Worm (Caenorhabditis elegans): ENCODE results near the gene arrd-24.

The arrd-24 gene

ce11 chrX:13946693-13947583 lies 33.4 kb downstream of the arrd-24 start:
- TF ChIP-seq K09A11.1 (tag; optimal IDR thresholded peaks at IDR 0.05; ENCODE audit: insufficient read depth) = no peak
- peak; percentile 53 for TF ChIP-seq elt-2 (tag; optimal IDR thresholded peaks at IDR 0.05)

ce11 chrX:13945524-13945923 lies 34.8 kb downstream of the arrd-24 start:
- TF ChIP-seq ceh-34 (tag; optimal IDR thresholded peaks at IDR 0.05) (peak; percentile 31), C38D4.7 (GFP tag; optimal IDR thresholded peaks at IDR 0.05) (no peak), ceh-22 (tag; optimal IDR thresholded peaks at IDR 0.05) (no peak), fkh-6 (tag; optimal IDR thresholded peaks at IDR 0.05) (no peak), F13H6.1 (tag; optimal IDR thresholded peaks at IDR 0.05) (peak; percentile 43), unc-42 (tag; optimal IDR thresholded peaks at IDR 0.05) (peak; percentile 55), ahr-1 (tag; optimal IDR thresholded peaks at IDR 0.05) (no peak), syd-9 (tag; optimal IDR thresholded peaks at IDR 0.05) (peak; percentile 12), sdc-2 (tag; optimal IDR thresholded peaks at IDR 0.05) (peak; percentile 52), nhr-11 (tag; optimal IDR thresholded peaks at IDR 0.05) (no peak), sox-4 (tag; optimal IDR thresholded peaks at IDR 0.05) (peak; percentile 2), tbx-2 (tag; optimal IDR thresholded peaks at IDR 0.05) (peak; percentile 72), ceh-18 (tag; optimal IDR thresholded peaks at IDR 0.05) (peak; percentile 61), elt-4 (tag; optimal IDR thresholded peaks at IDR 0.05) (no peak), madf-2 (tag; optimal IDR thresholded peaks at IDR 0.05) (peak; percentile 9), pha-2 (tag; optimal IDR thresholded peaks at IDR 0.05) (peak; percentile 47), ref-2 (tag; optimal IDR thresholded peaks at IDR 0.05) (no peak), ceh-6 (GFP tag; optimal IDR thresholded peaks at IDR 0.05) (peak; percentile 48), ceh-14 (tag; optimal IDR thresholded peaks at IDR 0.05) (peak; percentile 79), rnt-1 (tag; optimal IDR thresholded peaks at IDR 0.05) (peak; percentile 76), eyg-1 (tag; optimal IDR thresholded peaks at IDR 0.05) (no peak), K02D7.2 (tag; optimal IDR thresholded peaks at IDR 0.05) (no peak), ets-4 (tag; optimal IDR thresholded peaks at IDR 0.05) (peak; percentile 4), C08G9.2 (tag; optimal IDR thresholded peaks at IDR 0.05) (peak; percentile 6), nfya-1 (tag; optimal IDR thresholded peaks at IDR 0.05) (peak; percentile 62), ceh-31 (tag; optimal IDR thresholded peaks at IDR 0.05) (peak; percentile 68), dmd-4 (tag; optimal IDR thresholded peaks at IDR 0.05; ENCODE audit: borderline replicate concordance) (peak; percentile 13), gmeb-2 (tag; optimal IDR thresholded peaks at IDR 0.05) (peak; percentile 5), npax-4 (tag; optimal IDR thresholded peaks at IDR 0.05) (no peak)

- TF ChIP-seq ets-4 (tag; optimal IDR thresholded peaks at IDR 0.05) (no peak), ref-2 (tag; optimal IDR thresholded peaks at IDR 0.05) (no peak), madf-2 (tag; optimal IDR thresholded peaks at IDR 0.05) (no peak), nhr-232 (tag; optimal IDR thresholded peaks at IDR 0.05) (no peak), hlh-6 (tag; optimal IDR thresholded peaks at IDR 0.05) (no peak), C38D4.7 (GFP tag; optimal IDR thresholded peaks at IDR 0.05) (no peak), gmeb-2 (tag; optimal IDR thresholded peaks at IDR 0.05) (no peak), ceh-45 (GFP tag; IDR thresholded peaks at IDR 0.05) (no peak), unc-55 (GFP tag; optimal IDR thresholded peaks at IDR 0.05) (no peak), pat-9 (tag; optimal IDR thresholded peaks at IDR 0.05) (no peak), ceh-34 (tag; optimal IDR thresholded peaks at IDR 0.05) (no peak), nhr-11 (tag; optimal IDR thresholded peaks at IDR 0.05) (no peak), ttx-3 (tag; optimal IDR thresholded peaks at IDR 0.05) (no peak), hlh-15 (tag; optimal IDR thresholded peaks at IDR 0.05) (no peak), T23F11.4 (GFP tag; optimal IDR thresholded peaks at IDR 0.05) (no peak), elt-4 (tag; optimal IDR thresholded peaks at IDR 0.05) (no peak), sox-2 (GFP tag; IDR thresholded peaks at IDR 0.05) (no peak), sdc-2 (tag; optimal IDR thresholded peaks at IDR 0.05) (no peak), ama-1 (optimal IDR thresholded peaks at IDR 0.05) (no peak), hlh-30 (tag; optimal IDR thresholded peaks at IDR 0.05; ENCODE audit: insufficient read depth) (no peak)
Observed at ce11 chrX:13945090-13945489, 35.2 kb downstream of the arrd-24 start.
